Fruit fly (Drosophila melanogaster): ENCODE data around the gene CG33939.

dm6 chrX:19158519-19159289 lies 16.0 kb downstream of the CG33939 start:
- TF ChIP-seq psq (optimal IDR thresholded peaks at IDR 0.05) (no peak), insv (optimal IDR thresholded peaks at IDR 0.05) (no peak)

Data from Kc167 (cell line).